Worm (Caenorhabditis elegans) whole organism, early embryonic: Measurements from ENCODE around the gene abts-4.

Experiments
- B0310.2 ChIP-seq: sonication (generic microtip); optimal IDR thresholded peaks from 2 replicates; lab custom pipeline; 2016; ENCODE audit warnings: mild to moderate bottlenecking, missing genetic modification characterization, missing compliant biosample characterization
- ama-1 ChIP-seq: fragments of 150-350 bp; optimal IDR thresholded peaks from 2 replicates; lab custom pipeline; 2014
- ceh-13 ChIP-seq: fragments of 200-800 bp; sonication (Bioruptor generic); optimal IDR thresholded peaks from 2 replicates; lab custom pipeline; 2018; ENCODE audit warnings: mild to moderate bottlenecking, missing genetic modification characterization, missing compliant biosample characterization
- ceh-36 ChIP-seq: sonication (generic microtip); optimal IDR thresholded peaks from 2 replicates; lab custom pipeline; 2016; ENCODE audit warnings: missing genetic modification characterization, inconsistent platforms, missing compliant biosample characterization
- ets-7 ChIP-seq: sonication (generic microtip); optimal IDR thresholded peaks from 2 replicates; lab custom pipeline; 2016; ENCODE audit warnings: missing genotype, missing genetic modification characterization, missing compliant biosample characterization
- flt-1 ChIP-seq: fragments of 200-800 bp; sonication (Bioruptor generic); IDR thresholded peaks from 2 replicates; pipeline ENCODE4 v1.3.6; 2022; ENCODE audit warnings: missing genetic modification characterization, missing compliant biosample characterization
- hmg-4 ChIP-seq: fragments of 200-800 bp; sonication (Bioruptor generic); optimal IDR thresholded peaks from 2 replicates; lab custom pipeline; 2018; ENCODE audit warnings: mild to moderate bottlenecking, missing genetic modification characterization, missing compliant biosample characterization
- hnd-1 ChIP-seq: sonication (generic microtip); optimal IDR thresholded peaks from 2 replicates; lab custom pipeline; 2016; ENCODE audit warnings: missing genetic modification characterization, missing compliant biosample characterization
- scrt-1 ChIP-seq: fragments of 200-800 bp; sonication (Bioruptor generic); IDR thresholded peaks from 2 replicates; pipeline ENCODE4 v1.3.6; 2022; ENCODE audit warnings: missing genetic modification characterization, missing compliant biosample characterization
- sea-1 ChIP-seq: fragments of 200-800 bp; sonication (Bioruptor generic); conservative IDR thresholded peaks from 2 replicates; pipeline ENCODE4 v1.3.6; 2022; ENCODE audit warnings: missing genetic modification characterization, missing compliant biosample characterization
- tbx-37 ChIP-seq: fragments of 200-800 bp; sonication (Bioruptor generic); conservative IDR thresholded peaks from 2 replicates; pipeline ENCODE4 v1.3.6; 2022; ENCODE audit warnings: missing genetic modification reagents, missing genetic modification characterization, missing compliant biosample characterization
- tra-4 ChIP-seq: sonication (generic microtip); optimal IDR thresholded peaks from 2 replicates; lab custom pipeline; 2017; ENCODE audit warnings: missing genetic modification characterization, missing compliant biosample characterization

ce11 chrX:6761688-6762185, at the start of gene abts-4:
- TF ChIP-seq ama-1 (no peak), hmg-4 (GFP tag; lab: Kevin White, UChicago) (no peak), B0310.2 (tag; lab: Kevin White, UChicago) (no peak), tbx-37 (GFP tag; lab: Robert Waterston, UW) (no peak), flt-1 (no peak), scrt-1 (GFP tag; lab: Robert Waterston, UW) (no peak), sea-1 (GFP tag; lab: Robert Waterston, UW) (no peak), ets-7 (tag; lab: Kevin White, UChicago) (no peak), hnd-1 (tag; lab: Kevin White, UChicago) (no peak), ceh-36 (tag; lab: Kevin White, UChicago) (no peak), ceh-13 (GFP tag; lab: Kevin White, UChicago) (no peak), tra-4 (tag; lab: Kevin White, UChicago) (no peak)
